ENCODE assay signal across 1 fruit fly cellular context in genomic region chr3R:23922502-23923350, dm6.
A peak's percentile ranks its signal among the peaks of the same experiment; 100 is the strongest.
TF ChIP-seq lines count a peak whose summit lies in the region.

sba (minus strand) TSS chr3R:23922973.
CG31141 (plus strand) TSS chr3R:23923300.

TF ChIP-seq in whole organism, embryonic, 481 proteins besides CTCF, POLR2A, EP300 and RAD21 (continued from another document and continues in another):
- TF ChIP-seq dmrt11E (tag; optimal IDR thresholded peaks at IDR 0.05; lab: Kevin White, UChicago) (no peak), CG1792 (GFP tag; optimal IDR thresholded peaks at IDR 0.05; lab: Kevin White, UChicago) (no peak), Adf1 (GFP tag; IDR thresholded peaks at IDR 0.05; lab: Robert Waterston, UW) (no peak), tx (GFP tag; optimal IDR thresholded peaks at IDR 0.05; lab: Kevin White, UChicago) (no peak), CG7786 (GFP tag; optimal IDR thresholded peaks at IDR 0.05; lab: Kevin White, UChicago) (no peak), CoRest (tag; optimal IDR thresholded peaks at IDR 0.05; lab: Kevin White, UChicago) (peak; percentile 59), ato (GFP tag; IDR thresholded peaks at IDR 0.05; lab: Robert Waterston, UW; ENCODE audit: partially characterized antibody) (peak; percentile 84), Hmx (GFP tag; optimal IDR thresholded peaks at IDR 0.05; lab: Kevin White, UChicago) (no peak), BtbVII (GFP tag; optimal IDR thresholded peaks at IDR 0.05; lab: Kevin White, UChicago) (peak; percentile 9), Blimp-1 (GFP tag; optimal IDR thresholded peaks at IDR 0.05; lab: Kevin White, UChicago) (peak; percentile 38), da (GFP tag; optimal IDR thresholded peaks at IDR 0.05; lab: Kevin White, UChicago) (no peak), kni (GFP tag; optimal IDR thresholded peaks at IDR 0.05; lab: Kevin White, UChicago) (peak; percentile 52), CG2889 (GFP tag; IDR thresholded peaks at IDR 0.05; lab: Robert Waterston, UW) (no peak), CG12744 (GFP tag; optimal IDR thresholded peaks at IDR 0.05; lab: Kevin White, UChicago) (no peak), hth (optimal IDR thresholded peaks at IDR 0.05; lab: Kevin White, UChicago) (no peak), CG12659 (GFP tag; optimal IDR thresholded peaks at IDR 0.05; lab: Kevin White, UChicago) (peak; percentile 84), CG3407 (GFP tag; optimal IDR thresholded peaks at IDR 0.05; lab: Kevin White, UChicago) (no peak), Sry-δ (GFP tag; optimal IDR thresholded peaks at IDR 0.05; lab: Kevin White, UChicago) (peak; percentile 78), aop (GFP tag; IDR thresholded peaks at IDR 0.05; lab: Robert Waterston, UW) (no peak), CG11696 (GFP tag; IDR thresholded peaks at IDR 0.05; lab: Robert Waterston, UW) (no peak), pros (GFP tag; optimal IDR thresholded peaks at IDR 0.05; lab: Kevin White, UChicago) (no peak), trh (GFP tag; optimal IDR thresholded peaks at IDR 0.05; lab: Kevin White, UChicago) (no peak), CG33557 (GFP tag; optimal IDR thresholded peaks at IDR 0.05; lab: Kevin White, UChicago) (no peak), oc (tag; optimal IDR thresholded peaks at IDR 0.05; lab: Kevin White, UChicago) (no peak), mirr (GFP tag; optimal IDR thresholded peaks at IDR 0.05; lab: Kevin White, UChicago) (peak; percentile 42), bbx (GFP tag; IDR thresholded peaks at IDR 0.05; lab: Robert Waterston, UW; ENCODE audit: partially characterized antibody) (peak; percentile 94), CG1603 (tag; optimal IDR thresholded peaks at IDR 0.05; lab: Kevin White, UChicago) (peak; percentile 80), PHDP (tag; optimal IDR thresholded peaks at IDR 0.05; lab: Kevin White, UChicago) (peak; percentile 27), Jarid2 (GFP tag; optimal IDR thresholded peaks at IDR 0.05; lab: Kevin White, UChicago) (peak; percentile 90), CG8924 (tag; optimal IDR thresholded peaks at IDR 0.05; lab: Kevin White, UChicago) (peak; percentile 54), ash1 (GFP tag; optimal IDR thresholded peaks at IDR 0.05; lab: Kevin White, UChicago) (no peak), NK7.1 (GFP tag; optimal IDR thresholded peaks at IDR 0.05; lab: Kevin White, UChicago) (no peak), MTF-1 (GFP tag; optimal IDR thresholded peaks at IDR 0.05; lab: Kevin White, UChicago; ENCODE audit: borderline replicate concordance) (no peak), CG31441 (GFP tag; IDR thresholded peaks at IDR 0.05; lab: Robert Waterston, UW) (no peak), crp (GFP tag; optimal IDR thresholded peaks at IDR 0.05; lab: Kevin White, UChicago) (no peak), gce (GFP tag; IDR thresholded peaks at IDR 0.05; lab: Robert Waterston, UW) (no peak), CG13287 (GFP tag; IDR thresholded peaks at IDR 0.05; lab: Robert Waterston, UW; ENCODE audit: partially characterized antibody) (peak; percentile 87), CG17359 (tag; optimal IDR thresholded peaks at IDR 0.05; lab: Kevin White, UChicago) (peak; percentile 83), onecut (GFP tag; IDR thresholded peaks at IDR 0.05; lab: Robert Waterston, UW) (peak; percentile 44), lbe (GFP tag; optimal IDR thresholded peaks at IDR 0.05; lab: Kevin White, UChicago) (no peak), shn (GFP tag; optimal IDR thresholded peaks at IDR 0.05; lab: Kevin White, UChicago) (no peak), Stat92E (GFP tag; optimal IDR thresholded peaks at IDR 0.05; lab: Kevin White, UChicago) (no peak), C15 (GFP tag; IDR thresholded peaks at IDR 0.05; lab: Robert Waterston, UW) (no peak), Nf-YB (GFP tag; optimal IDR thresholded peaks at IDR 0.05; lab: Kevin White, UChicago) (no peak), mld (GFP tag; IDR thresholded peaks at IDR 0.05; lab: Robert Waterston, UW; ENCODE audit: partially characterized antibody) (peak; percentile 72; the same call in 2 of the 3 replicates), CG33213 (GFP tag; optimal IDR thresholded peaks at IDR 0.05; lab: Kevin White, UChicago) (peak; percentile 24), kay (GFP tag; optimal IDR thresholded peaks at IDR 0.05; lab: Kevin White, UChicago) (no peak), Dfd (GFP tag; optimal IDR thresholded peaks at IDR 0.05; lab: Kevin White, UChicago) (no peak), cwo (GFP tag; optimal IDR thresholded peaks at IDR 0.05; lab: Kevin White, UChicago) (no peak), sc (optimal IDR thresholded peaks at IDR 0.05; lab: Kevin White, UChicago) (no peak), sc (GFP tag; optimal IDR thresholded peaks at IDR 0.05; lab: Kevin White, UChicago) (no peak), CG2120 (GFP tag; optimal IDR thresholded peaks at IDR 0.05; lab: Kevin White, UChicago) (peak; percentile 31), unpg (GFP tag; optimal IDR thresholded peaks at IDR 0.05; lab: Kevin White, UChicago) (peak; percentile 10), abd-A (tag; optimal IDR thresholded peaks at IDR 0.05; lab: Kevin White, UChicago) (no peak), Rfx (GFP tag; IDR thresholded peaks at IDR 0.05; lab: Robert Waterston, UW) (peak; percentile 40; the same call in 1 of the 2 replicates), rib (GFP tag; IDR thresholded peaks at IDR 0.05; lab: Robert Waterston, UW) (no peak), Drgx (GFP tag; IDR thresholded peaks at IDR 0.05; lab: Robert Waterston, UW) (no peak), vnd (GFP tag; IDR thresholded peaks at IDR 0.05; lab: Robert Waterston, UW; ENCODE audit: partially characterized antibody) (peak; percentile 80), Mad (GFP tag; optimal IDR thresholded peaks at IDR 0.05; lab: Kevin White, UChicago) (peak; percentile 33), sug (tag; optimal IDR thresholded peaks at IDR 0.05; lab: Kevin White, UChicago) (no peak), BEAF-32 (GFP tag; optimal IDR thresholded peaks at IDR 0.05; lab: Kevin White, UChicago) (peak; percentile 94), CG6791 (GFP tag; IDR thresholded peaks at IDR 0.05; lab: Robert Waterston, UW; ENCODE audit: partially characterized antibody) (peak; percentile 94), CG1024 (GFP tag; IDR thresholded peaks at IDR 0.05; lab: Robert Waterston, UW) (peak; percentile 36; the same call in 1 of the 2 replicates), CG5953 (GFP tag; IDR thresholded peaks at IDR 0.05; lab: Robert Waterston, UW) (no peak), jing (GFP tag; optimal IDR thresholded peaks at IDR 0.05; lab: Kevin White, UChicago) (no peak), pnt (GFP tag; optimal IDR thresholded peaks at IDR 0.05; lab: Kevin White, UChicago) (no peak), az2 (GFP tag; optimal IDR thresholded peaks at IDR 0.05; lab: Kevin White, UChicago) (no peak), CG12219 (GFP tag; optimal IDR thresholded peaks at IDR 0.05; lab: Kevin White, UChicago) (no peak), Fer3 (tag; optimal IDR thresholded peaks at IDR 0.05; lab: Kevin White, UChicago) (no peak), CG3995 (GFP tag; optimal IDR thresholded peaks at IDR 0.05; lab: Kevin White, UChicago) (peak; percentile 17), CG4854 (GFP tag; optimal IDR thresholded peaks at IDR 0.05; lab: Kevin White, UChicago) (no peak), CG5245 (GFP tag; optimal IDR thresholded peaks at IDR 0.05; lab: Kevin White, UChicago) (no peak), MBD-R2 (GFP tag; IDR thresholded peaks at IDR 0.05; lab: Robert Waterston, UW) (peak; percentile 57), Sin3A (optimal IDR thresholded peaks at IDR 0.05; lab: Kevin White, UChicago) (peak; percentile 66), CG1233 (GFP tag; optimal IDR thresholded peaks at IDR 0.05; lab: Kevin White, UChicago) (no peak), pum (GFP tag; optimal IDR thresholded peaks at IDR 0.05; lab: Kevin White, UChicago) (no peak), CG8478 (optimal IDR thresholded peaks at IDR 0.05; lab: Kevin White, UChicago) (peak; percentile 79), Bgb (GFP tag; IDR thresholded peaks at IDR 0.05; lab: Robert Waterston, UW; ENCODE audit: partially characterized antibody) (peak; percentile 96), Dip2 (GFP tag; IDR thresholded peaks at IDR 0.05; lab: Robert Waterston, UW) (no peak), Hand (GFP tag; optimal IDR thresholded peaks at IDR 0.05; lab: Kevin White, UChicago) (peak; percentile 6), Chrac-16 (GFP tag; optimal IDR thresholded peaks at IDR 0.05; lab: Kevin White, UChicago) (no peak), CG4617 (GFP tag; optimal IDR thresholded peaks at IDR 0.05; lab: Kevin White, UChicago; ENCODE audit: borderline replicate concordance) (peak; percentile 58), cas (GFP tag; IDR thresholded peaks at IDR 0.05; lab: Robert Waterston, UW) (no peak), CG7839 (tag; optimal IDR thresholded peaks at IDR 0.05; lab: Kevin White, UChicago) (peak; percentile 3), CG11560 (tag; IDR thresholded peaks at IDR 0.05; lab: Robert Waterston, UW) (no peak), Dek (tag; optimal IDR thresholded peaks at IDR 0.05; lab: Kevin White, UChicago) (peak; percentile 24), hb (GFP tag; IDR thresholded peaks at IDR 0.05; lab: Robert Waterston, UW; ENCODE audit: partially characterized antibody) (peak; percentile 88), chif (GFP tag; optimal IDR thresholded peaks at IDR 0.05; lab: Kevin White, UChicago) (no peak), salm (tag; optimal IDR thresholded peaks at IDR 0.05; lab: Kevin White, UChicago) (no peak), CG18619 (GFP tag; optimal IDR thresholded peaks at IDR 0.05; lab: Kevin White, UChicago) (peak; percentile 21), Ptx1 (GFP tag; IDR thresholded peaks at IDR 0.05; lab: Robert Waterston, UW) (no peak), CG4820 (GFP tag; optimal IDR thresholded peaks at IDR 0.05; lab: Kevin White, UChicago) (no peak), tio (GFP tag; optimal IDR thresholded peaks at IDR 0.05; lab: Kevin White, UChicago) (no peak), Opbp (GFP tag; IDR thresholded peaks at IDR 0.05; lab: Robert Waterston, UW; ENCODE audit: partially characterized antibody) (peak; percentile 88), grn (GFP tag; optimal IDR thresholded peaks at IDR 0.05; lab: Kevin White, UChicago) (no peak), CG17361 (GFP tag; IDR thresholded peaks at IDR 0.05; lab: Robert Waterston, UW) (0 out of 3 replicates have a peak, but pooled peaks have one; percentile 7), toy (GFP tag; IDR thresholded peaks at IDR 0.05; lab: Robert Waterston, UW) (no peak), CG10979 (tag; optimal IDR thresholded peaks at IDR 0.05; lab: Kevin White, UChicago) (no peak), MESR4 (GFP tag; optimal IDR thresholded peaks at IDR 0.05; lab: Kevin White, UChicago) (peak; percentile 71), esg (GFP tag; conservative IDR thresholded peaks at IDR 0.05; lab: Robert Waterston, UW) (no peak), dysf (GFP tag; IDR thresholded peaks at IDR 0.05; lab: Robert Waterston, UW) (no peak), CrebB (tag; optimal IDR thresholded peaks at IDR 0.05; lab: Kevin White, UChicago) (peak; percentile 52), Aef1 (GFP tag; IDR thresholded peaks at IDR 0.05; lab: Robert Waterston, UW) (peak; percentile 69), stc (GFP tag; IDR thresholded peaks at IDR 0.05; lab: Robert Waterston, UW) (no peak; the same call in 1 of the 2 replicates), prd (optimal IDR thresholded peaks at IDR 0.05; lab: Kevin White, UChicago) (no peak), prd (GFP tag; IDR thresholded peaks at IDR 0.05; lab: Robert Waterston, UW) (no peak), z (GFP tag; IDR thresholded peaks at IDR 0.05; lab: Robert Waterston, UW) (no peak), CG6689 (GFP tag; IDR thresholded peaks at IDR 0.05; lab: Robert Waterston, UW) (no peak), Mrtf (GFP tag; IDR thresholded peaks at IDR 0.05; lab: Robert Waterston, UW) (no peak), cato (GFP tag; optimal IDR thresholded peaks at IDR 0.05; lab: Kevin White, UChicago; ENCODE audit: borderline replicate concordance) (no peak), CG7963 (GFP tag; IDR thresholded peaks at IDR 0.05; lab: Robert Waterston, UW; ENCODE audit: partially characterized antibody) (peak; percentile 81), CG3838 (GFP tag; optimal IDR thresholded peaks at IDR 0.05; lab: Kevin White, UChicago) (no peak), B-H1 (GFP tag; IDR thresholded peaks at IDR 0.05; lab: Robert Waterston, UW) (no peak), CG2199 (GFP tag; IDR thresholded peaks at IDR 0.05; lab: Robert Waterston, UW) (no peak), E2f1 (GFP tag; IDR thresholded peaks at IDR 0.05; lab: Robert Waterston, UW) (no peak), CG11456 (GFP tag; IDR thresholded peaks at IDR 0.05; lab: Robert Waterston, UW) (peak; percentile 47; the same call in 1 of the 3 replicates), HHEX (GFP tag; optimal IDR thresholded peaks at IDR 0.05; lab: Kevin White, UChicago) (no peak), phol (tag; optimal IDR thresholded peaks at IDR 0.05; lab: Kevin White, UChicago) (peak; percentile 15), Optix (GFP tag; IDR thresholded peaks at IDR 0.05; lab: Robert Waterston, UW) (no peak), CG11695 (GFP tag; IDR thresholded peaks at IDR 0.05; lab: Robert Waterston, UW) (no peak), gro (GFP tag; optimal IDR thresholded peaks at IDR 0.05; lab: Kevin White, UChicago) (peak; percentile 73), ranshi (GFP tag; IDR thresholded peaks at IDR 0.05; lab: Robert Waterston, UW) (no peak), HLHmδ (GFP tag; optimal IDR thresholded peaks at IDR 0.05; lab: Kevin White, UChicago) (peak; percentile 38), CG10543 (GFP tag; optimal IDR thresholded peaks at IDR 0.05; lab: Kevin White, UChicago) (no peak), Atf-2 (GFP tag; optimal IDR thresholded peaks at IDR 0.05; lab: Kevin White, UChicago) (no peak), CkIIα-i1 (GFP tag; IDR thresholded peaks at IDR 0.05; lab: Robert Waterston, UW) (no peak), CG4328 (GFP tag; optimal IDR thresholded peaks at IDR 0.05; lab: Kevin White, UChicago) (no peak), CG2678 (tag; optimal IDR thresholded peaks at IDR 0.05; lab: Kevin White, UChicago) (no peak), Hr51 (GFP tag; optimal IDR thresholded peaks at IDR 0.05; lab: Kevin White, UChicago) (no peak), otp (GFP tag; IDR thresholded peaks at IDR 0.05; lab: Robert Waterston, UW) (no peak), CG11247 (GFP tag; IDR thresholded peaks at IDR 0.05; lab: Robert Waterston, UW) (0 out of 2 replicates have a peak, but pooled peaks have one; percentile 13), Ravus (GFP tag; IDR thresholded peaks at IDR 0.05; lab: Robert Waterston, UW) (no peak), CG15011 (GFP tag; optimal IDR thresholded peaks at IDR 0.05; lab: Kevin White, UChicago) (no peak), CG6272 (GFP tag; IDR thresholded peaks at IDR 0.05; lab: Robert Waterston, UW) (peak; percentile 25; the same call in 1 of the 2 replicates), Sox102F (GFP tag; optimal IDR thresholded peaks at IDR 0.05; lab: Kevin White, UChicago) (no peak)
